Fruit fly (Drosophila melanogaster) whole organism, embryonic: ENCODE measurements around the gene CG6106.

ENCODE experiments used
- Bgb ChIP-seq: fragments of 200-800 bp; sonication (Bioruptor generic); IDR thresholded peaks from 2 replicates; pipeline ENCODE4 v1.3.6; 2022; ENCODE audit warnings: missing biosample characterization, missing genetic modification characterization; ENCODE audit not compliant: partially characterized antibody
- CG11398 ChIP-seq: fragments of 200-800 bp; sonication (Bioruptor generic); optimal IDR thresholded peaks from 2 replicates; lab custom pipeline; 2016; ENCODE audit warnings: missing biosample characterization, missing genetic modification characterization
- CG12659 ChIP-seq: fragments of 200-800 bp; sonication (Bioruptor generic); optimal IDR thresholded peaks from 3 replicates; lab custom pipeline; 2017; ENCODE audit warnings: mild to moderate bottlenecking, missing biosample characterization, missing genetic modification reagents, missing genetic modification characterization
- CG16815 ChIP-seq: fragments of 200-800 bp; sonication (Bioruptor generic); optimal IDR thresholded peaks from 3 replicates; lab custom pipeline; 2017; ENCODE audit warnings: missing biosample characterization, mild to moderate bottlenecking, missing genetic modification characterization
- CG16863 ChIP-seq: fragments of 200-800 bp; sonication (Bioruptor generic); optimal IDR thresholded peaks from 3 replicates; lab custom pipeline; 2016; ENCODE audit warnings: missing biosample characterization, missing genetic modification characterization
- CG17186 ChIP-seq: fragments of 200-800 bp; sonication (Bioruptor generic); optimal IDR thresholded peaks from 3 replicates; lab custom pipeline; 2017; ENCODE audit warnings: missing biosample characterization, missing genetic modification reagents, missing genetic modification characterization
- CG17361 ChIP-seq: fragments of 200-800 bp; sonication (Bioruptor generic); IDR thresholded peaks from 3 replicates; pipeline ENCODE4 v1.3.6; 2022; ENCODE audit warnings: missing biosample characterization, missing genetic modification characterization
- CG1792 ChIP-seq: fragments of 200-800 bp; sonication (Bioruptor generic); optimal IDR thresholded peaks from 2 replicates; lab custom pipeline; 2016; ENCODE audit warnings: missing biosample characterization, missing genetic modification characterization
- CG18262 ChIP-seq: fragments of 200-800 bp; optimal IDR thresholded peaks from 3 replicates; lab custom pipeline; 2019; ENCODE audit warnings: missing biosample characterization, mild to moderate bottlenecking, missing genetic modification characterization, moderate library complexity
- CG2712 ChIP-seq: fragments of 200-800 bp; optimal IDR thresholded peaks from 3 replicates; lab custom pipeline; 2019; ENCODE audit warnings: missing biosample characterization, mild to moderate bottlenecking, missing genetic modification characterization, moderate library complexity
- CG30403 ChIP-seq: fragments of 200-800 bp; sonication (Bioruptor generic); optimal IDR thresholded peaks from 3 replicates; lab custom pipeline; 2016; ENCODE audit warnings: missing biosample characterization, missing genetic modification characterization
- CG34224 ChIP-seq: fragments of 200-800 bp; sonication (Bioruptor generic); IDR thresholded peaks from 3 replicates; pipeline ENCODE4 v1.3.6; 2022; ENCODE audit warnings: missing biosample characterization, missing genetic modification characterization; ENCODE audit not compliant: partially characterized antibody
- CG42726 ChIP-seq: fragments of 200-800 bp; sonication (Bioruptor generic); IDR thresholded peaks from 2 replicates; pipeline ENCODE4 v1.3.6; 2022; ENCODE audit warnings: missing biosample characterization, missing genetic modification characterization; ENCODE audit not compliant: partially characterized antibody
- CG4360 ChIP-seq: fragments of 200-800 bp; sonication (Bioruptor generic); IDR thresholded peaks from 2 replicates; pipeline ENCODE4 v1.3.6; 2022; ENCODE audit warnings: missing biosample characterization, missing genetic modification characterization
- CG5245 ChIP-seq: fragments of 200-800 bp; sonication (Bioruptor generic); optimal IDR thresholded peaks from 3 replicates; lab custom pipeline; 2016; ENCODE audit warnings: missing biosample characterization, missing genetic modification characterization
- CG7372 ChIP-seq: fragments of 200-800 bp; sonication (Bioruptor generic); IDR thresholded peaks from 2 replicates; pipeline ENCODE4 v1.3.6; 2022; ENCODE audit warnings: missing biosample characterization, missing genetic modification characterization
- CG8290 ChIP-seq, 3 experiments: fragments of 200-800 bp; sonication (Bioruptor generic); optimal IDR thresholded peaks; 2 replicates each; lab custom pipeline; 2016 to 2019; ENCODE audit warnings: missing biosample characterization in 3 of 3, missing genetic modification characterization in 3 of 3, mild to moderate bottlenecking in 2 of 3, moderate library complexity in 1 of 3
- CG8944 ChIP-seq: fragments of 200-800 bp; sonication (Bioruptor generic); optimal IDR thresholded peaks from 3 replicates; lab custom pipeline; 2016; ENCODE audit warnings: missing biosample characterization, missing genetic modification characterization
- CG9437 ChIP-seq: fragments of 200-800 bp; sonication (Bioruptor generic); optimal IDR thresholded peaks from 2 replicates; lab custom pipeline; 2018; ENCODE audit warnings: missing biosample characterization, mild to moderate bottlenecking, missing genetic modification characterization
- Deaf1 ChIP-seq: fragments of 200-800 bp; optimal IDR thresholded peaks from 3 replicates; lab custom pipeline; 2019; ENCODE audit warnings: missing biosample characterization, mild to moderate bottlenecking, missing genetic modification characterization, moderate library complexity
- E2f1 ChIP-seq: fragments of 200-800 bp; sonication (Bioruptor generic); IDR thresholded peaks from 2 replicates; pipeline ENCODE4 v1.3.6; 2022; ENCODE audit warnings: missing biosample characterization, missing genetic modification characterization
- Med ChIP-seq: fragments of 200-800 bp; sonication (Bioruptor generic); peaks from one replicate; lab custom pipeline; 2016; ENCODE audit warnings: missing biosample characterization, missing genetic modification characterization, mild to moderate bottlenecking, inconsistent platforms, moderate library complexity
- NfI ChIP-seq: fragments of 200-800 bp; sonication (Bioruptor generic); optimal IDR thresholded peaks from 3 replicates; lab custom pipeline; 2018; ENCODE audit warnings: missing biosample characterization, mild to moderate bottlenecking, missing genetic modification characterization, moderate library complexity
- Ptx1 ChIP-seq: fragments of 200-800 bp; sonication (Bioruptor generic); IDR thresholded peaks from 2 replicates; pipeline ENCODE4 v1.3.6; 2022; ENCODE audit warnings: missing biosample characterization, missing genetic modification characterization
- Sox100B ChIP-seq: fragments of 200-800 bp; sonication (Bioruptor generic); optimal IDR thresholded peaks from 3 replicates; lab custom pipeline; 2018; ENCODE audit warnings: missing biosample characterization, mild to moderate bottlenecking, missing genetic modification characterization
- Usf ChIP-seq: fragments of 200-800 bp; sonication (Bioruptor generic); optimal IDR thresholded peaks from 2 replicates; lab custom pipeline; 2017; ENCODE audit warnings: missing genotype, missing biosample characterization, missing genetic modification characterization
- Xbp1 ChIP-seq: fragments of 200-800 bp; sonication (Bioruptor generic); optimal IDR thresholded peaks from 3 replicates; lab custom pipeline; 2016; ENCODE audit warnings: missing biosample characterization, mild to moderate bottlenecking, missing genetic modification characterization
- az2 ChIP-seq: fragments of 200-800 bp; sonication (Bioruptor generic); optimal IDR thresholded peaks from 3 replicates; lab custom pipeline; 2016; ENCODE audit warnings: missing biosample characterization, missing genetic modification characterization
- cg ChIP-seq: fragments of 200-800 bp; sonication (Bioruptor generic); optimal IDR thresholded peaks from 3 replicates; lab custom pipeline; 2019; ENCODE audit warnings: missing biosample characterization, mild to moderate bottlenecking, missing genetic modification characterization, moderate library complexity
- dan ChIP-seq: fragments of 200-800 bp; sonication (Bioruptor generic); IDR thresholded peaks from 2 replicates; pipeline ENCODE4 v1.3.6; 2022; ENCODE audit warnings: missing biosample characterization, missing genetic modification characterization
- dmrt11E ChIP-seq: fragments of 200-800 bp; sonication (Bioruptor generic); optimal IDR thresholded peaks from 3 replicates; lab custom pipeline; 2018; ENCODE audit warnings: missing biosample characterization, mild to moderate bottlenecking, missing genetic modification characterization, moderate library complexity
- dmrt99B ChIP-seq: fragments of 200-800 bp; sonication (Bioruptor generic); optimal IDR thresholded peaks from 2 replicates; lab custom pipeline; 2018; ENCODE audit warnings: missing biosample characterization, mild to moderate bottlenecking, missing genetic modification characterization, moderate library complexity
- emc ChIP-seq: fragments of 200-800 bp; sonication (Bioruptor generic); optimal IDR thresholded peaks from 2 replicates; lab custom pipeline; 2016; ENCODE audit warnings: missing biosample characterization, missing genetic modification characterization
- eyg ChIP-seq: fragments of 200-800 bp; sonication (Bioruptor generic); optimal IDR thresholded peaks from 3 replicates; lab custom pipeline; 2016; ENCODE audit warnings: missing biosample characterization, missing genetic modification characterization
- fu2 ChIP-seq: fragments of 200-800 bp; sonication (Bioruptor generic); optimal IDR thresholded peaks from 2 replicates; lab custom pipeline; 2016; ENCODE audit warnings: missing biosample characterization, missing genetic modification characterization
- gem ChIP-seq: fragments of 200-800 bp; sonication (Bioruptor generic); optimal IDR thresholded peaks from 2 replicates; lab custom pipeline; 2019; ENCODE audit warnings: missing biosample characterization, mild to moderate bottlenecking, missing genetic modification characterization, moderate library complexity
- gro ChIP-seq: fragments of 200-800 bp; sonication (Bioruptor generic); optimal IDR thresholded peaks from 2 replicates; lab custom pipeline; 2016; ENCODE audit warnings: missing biosample characterization, missing genetic modification characterization
- h ChIP-seq: fragments of >200 bp; optimal IDR thresholded peaks from 2 replicates; lab custom pipeline; 2017
- her ChIP-seq: fragments of 200-800 bp; sonication (Bioruptor generic); optimal IDR thresholded peaks from 2 replicates; lab custom pipeline; 2016; ENCODE audit warnings: missing biosample characterization, missing genetic modification characterization
- knrl ChIP-seq: fragments of 200-800 bp; sonication (Bioruptor generic); IDR thresholded peaks from 3 replicates; pipeline ENCODE4 v1.3.6; 2022; ENCODE audit warnings: missing biosample characterization, missing genetic modification characterization; ENCODE audit not compliant: partially characterized antibody
- lmd ChIP-seq: fragments of 200-800 bp; sonication (Bioruptor generic); IDR thresholded peaks from 2 replicates; pipeline ENCODE4 v1.3.6; 2022; ENCODE audit warnings: missing biosample characterization, missing genetic modification characterization
- maf-S ChIP-seq: fragments of 200-800 bp; sonication (Bioruptor generic); optimal IDR thresholded peaks from 2 replicates; lab custom pipeline; 2016; ENCODE audit warnings: missing biosample characterization, missing genetic modification characterization
- mam ChIP-seq: fragments of 200-800 bp; sonication (Bioruptor generic); optimal IDR thresholded peaks from 3 replicates; lab custom pipeline; 2016; ENCODE audit warnings: missing biosample characterization, missing genetic modification characterization
- nom ChIP-seq: fragments of 200-800 bp; sonication (Bioruptor generic); optimal IDR thresholded peaks from 2 replicates; lab custom pipeline; 2017; ENCODE audit warnings: missing biosample characterization, missing genetic modification characterization, mild to moderate bottlenecking, moderate library complexity, missing genetic modification reagents
- sens ChIP-seq: fragments of 200-800 bp; sonication (Bioruptor generic); peaks from one replicate; lab custom pipeline; 2016; ENCODE audit warnings: missing biosample characterization, missing genetic modification characterization
- shn ChIP-seq: fragments of 200-800 bp; sonication (Bioruptor generic); optimal IDR thresholded peaks from 3 replicates; lab custom pipeline; 2016; ENCODE audit warnings: missing biosample characterization, missing genetic modification characterization
- so ChIP-seq: fragments of 200-800 bp; sonication (Bioruptor generic); IDR thresholded peaks from 3 replicates; pipeline ENCODE4 v1.3.6; 2022; ENCODE audit warnings: missing biosample characterization, missing genetic modification characterization
- toy ChIP-seq: fragments of 200-800 bp; sonication (Bioruptor generic); IDR thresholded peaks from 2 replicates; pipeline ENCODE4 v1.3.6; 2022; ENCODE audit warnings: missing biosample characterization, missing genetic modification characterization
- ttk ChIP-seq: fragments of 200-800 bp; sonication (Bioruptor generic); IDR thresholded peaks from 2 replicates; pipeline ENCODE4 v2.1.2; 2022; ENCODE audit warnings: missing biosample characterization, missing genetic modification characterization
- zfh2 ChIP-seq: fragments of 200-800 bp; sonication (Bioruptor generic); optimal IDR thresholded peaks from 2 replicates; lab custom pipeline; 2016; ENCODE audit warnings: missing biosample characterization, missing genetic modification characterization

CG6106 gene

DNA sequence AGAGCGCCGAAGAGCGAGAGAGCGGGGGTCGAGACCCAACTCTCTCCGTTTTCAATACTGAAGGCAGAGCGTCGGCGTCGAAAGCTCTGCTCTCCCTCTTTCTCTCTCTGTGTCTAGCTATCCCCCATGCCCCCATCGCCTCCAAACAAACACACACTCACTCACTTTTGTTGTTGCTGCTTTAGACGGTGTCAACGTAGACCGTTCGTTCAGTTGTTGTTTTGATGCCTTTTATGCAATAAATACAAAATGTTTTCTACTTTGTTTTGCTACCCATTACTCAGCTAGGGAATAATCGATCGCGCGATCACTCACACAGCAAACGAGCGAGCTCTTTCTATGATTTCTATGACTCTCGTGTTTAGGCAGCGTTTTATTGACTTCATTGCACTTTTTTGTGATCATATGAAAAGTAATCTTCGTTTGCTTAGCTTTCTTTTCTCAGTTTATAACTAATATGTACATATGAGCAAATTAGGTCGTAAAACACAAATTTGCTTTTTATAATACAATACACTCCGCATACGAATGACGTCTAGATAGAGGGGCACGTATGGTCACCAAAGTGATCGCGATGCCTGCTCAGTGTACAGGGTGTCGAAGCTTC is 46.1 kb downstream of the CG6106 start (continued):
- TF ChIP-seq Bgb (GFP tag; lab: Robert Waterston, UW) (no peak), maf-S (no peak), toy (GFP tag; lab: Robert Waterston, UW) (no peak), Usf (GFP tag; lab: Kevin White, UChicago) (peak; percentile 28), ttk (GFP tag; lab: Robert Waterston, UW) (no peak), lmd (GFP tag; lab: Robert Waterston, UW) (peak; percentile 36; the same call in 1 of the 2 replicates), CG42726 (GFP tag; lab: Robert Waterston, UW) (no peak), CG2712 (tag; lab: Kevin White, UChicago) (peak; percentile 17), cg (peak; percentile 46), dmrt99B (tag; lab: Kevin White, UChicago) (peak; percentile 57), E2f1 (GFP tag; lab: Robert Waterston, UW) (0 out of 2 replicates have a peak, but pooled peaks have one; percentile 6), zfh2 (GFP tag; lab: Kevin White, UChicago) (peak; percentile 33), knrl (no peak), CG17361 (GFP tag; lab: Robert Waterston, UW) (peak; percentile 32; the same call in 2 of the 3 replicates), CG8944 (GFP tag; lab: Kevin White, UChicago) (no peak), CG16815 (GFP tag; lab: Kevin White, UChicago) (peak; percentile 21), az2 (GFP tag; lab: Kevin White, UChicago) (peak; percentile 12), h (lab: Kevin White, UChicago) (no peak), her (no peak), CG11398 (GFP tag; lab: Kevin White, UChicago) (peak; percentile 29), fu2 (GFP tag; lab: Kevin White, UChicago) (peak; percentile 34), CG17186 (GFP tag; lab: Kevin White, UChicago) (no peak), sens (GFP tag; lab: Kevin White, UChicago) (peak; percentile 72), eyg (GFP tag; lab: Kevin White, UChicago) (peak; percentile 2), CG1792 (GFP tag; lab: Kevin White, UChicago) (peak; percentile 12), gro (no peak), nom (peak; percentile 33), CG16863 (peak; percentile 36), NfI (GFP tag; lab: Kevin White, UChicago) (no peak), dan (no peak), emc (GFP tag; lab: Kevin White, UChicago) (peak; percentile 8), CG4360 (0 out of 2 replicates have a peak, but pooled peaks have one; percentile 29), Deaf1 (no peak), shn (GFP tag; lab: Kevin White, UChicago) (peak; percentile 67), Sox100B (peak; percentile 56), CG9437 (GFP tag; lab: Kevin White, UChicago) (peak; percentile 14), CG18262 (peak; percentile 33), gem (tag; lab: Kevin White, UChicago) (peak; percentile 59), dmrt11E (peak; percentile 13), CG7372 (GFP tag; lab: Robert Waterston, UW) (no peak), CG8290 (GFP tag; optimal IDR thresholded peaks at IDR 0.05; lab: Kevin White, UChicago) (no peak), CG8290 (tag; optimal IDR thresholded peaks at IDR 0.05; lab: Kevin White, UChicago) (peak in 1 of 2 experiments; percentile 34), Xbp1 (GFP tag; lab: Kevin White, UChicago) (peak; percentile 13), CG34224 (GFP tag; lab: Robert Waterston, UW) (peak; percentile 43; the same call in 1 of the 3 replicates), CG30403 (GFP tag; lab: Kevin White, UChicago) (no peak), so (GFP tag; lab: Robert Waterston, UW) (no peak), mam (GFP tag; lab: Kevin White, UChicago) (peak; percentile 36), Med (GFP tag; lab: Kevin White, UChicago) (peak; percentile 88), Ptx1 (GFP tag; lab: Robert Waterston, UW) (peak; percentile 6; the same call in 1 of the 2 replicates), CG5245 (no peak), CG12659 (GFP tag; lab: Kevin White, UChicago) (peak; percentile 35)
